Worm (Caenorhabditis elegans) whole organism, L2 larva: Measurements from ENCODE around the gene E04F6.6.

Experiments
- dmd-4 ChIP-seq: sonication (generic microtip); optimal IDR thresholded peaks from 2 replicates; lab custom pipeline; 2017; ENCODE audit warnings: missing biosample characterization, missing genetic modification characterization
- lsy-2 ChIP-seq, 2 experiments: fragments of 150-350 bp in 1 of 2; sonication (generic microtip) in 1 of 2; optimal IDR thresholded peaks; 2 replicates each; lab custom pipeline; 2014 to 2017; ENCODE audit warnings: missing biosample characterization in 2 of 2, missing genetic modification characterization in 2 of 2
- mdl-1 ChIP-seq, 2 experiments: fragments of 150-350 bp in 1 of 2; sonication (generic microtip) in 1 of 2; optimal IDR thresholded peaks; 2 replicates each; lab custom pipeline; 2017; ENCODE audit warnings: missing biosample characterization in 2 of 2, missing genetic modification characterization in 2 of 2
- skn-1 ChIP-seq: sonication (generic microtip); optimal IDR thresholded peaks from 2 replicates; lab custom pipeline; 2017; ENCODE audit warnings: missing biosample characterization, missing genetic modification characterization

ce11 chrII:7171305-7171998 is 27.9 kb downstream of the E04F6.6 start, which contains the start of gene dyf-13:
- no peak for TF ChIP-seq mdl-1 (tag; optimal IDR thresholded peaks at IDR 0.05; lab: Kevin White, UChicago)
- TF ChIP-seq lsy-2 (tag; optimal IDR thresholded peaks at IDR 0.05; lab: Kevin White, UChicago): no peak
- TF ChIP-seq skn-1 (tag; lab: Kevin White, UChicago): no peak
- TF ChIP-seq dmd-4 (tag; lab: Kevin White, UChicago): no peak
